Fruit fly (Drosophila melanogaster) whole organism, embryonic: ENCODE data around the gene Shmt.
A peak's percentile ranks its signal among the peaks of the same experiment; 100 is the strongest.

Experiments
- Blimp-1 ChIP-seq: fragments of 200-800 bp; sonication (Bioruptor generic); optimal IDR thresholded peaks from 3 replicates; lab custom pipeline; 2018; ENCODE audit warnings: missing biosample characterization, missing genetic modification characterization, mild to moderate bottlenecking, moderate library complexity, missing genetic modification reagents
- CG10267 ChIP-seq: fragments of 200-800 bp; sonication (Bioruptor generic); optimal IDR thresholded peaks from 2 replicates; lab custom pipeline; 2018; ENCODE audit warnings: missing biosample characterization, mild to moderate bottlenecking, missing genetic modification characterization, moderate library complexity
- CG10979 ChIP-seq: fragments of 200-800 bp; sonication (Bioruptor generic); optimal IDR thresholded peaks from 2 replicates; lab custom pipeline; 2018; ENCODE audit warnings: missing biosample characterization, mild to moderate bottlenecking, missing genetic modification characterization, moderate library complexity
- CG11504 ChIP-seq: fragments of 200-800 bp; sonication (Bioruptor generic); optimal IDR thresholded peaks from 3 replicates; lab custom pipeline; 2019; ENCODE audit warnings: missing biosample characterization, mild to moderate bottlenecking, missing genetic modification characterization, moderate library complexity
- CG12769 ChIP-seq: fragments of 200-800 bp; sonication (Bioruptor generic); optimal IDR thresholded peaks from 2 replicates; lab custom pipeline; 2019; ENCODE audit warnings: missing biosample characterization, mild to moderate bottlenecking, missing genetic modification characterization, moderate library complexity
- CG13624 ChIP-seq: fragments of 200-800 bp; sonication (Bioruptor generic); optimal IDR thresholded peaks from 2 replicates; lab custom pipeline; 2016; ENCODE audit warnings: missing biosample characterization, missing genetic modification characterization
- CG14710 ChIP-seq: fragments of 200-800 bp; sonication (Bioruptor generic); optimal IDR thresholded peaks from 3 replicates; lab custom pipeline; 2019; ENCODE audit warnings: missing biosample characterization, mild to moderate bottlenecking, missing genetic modification characterization, moderate library complexity
- CG1602 ChIP-seq: fragments of 200-800 bp; sonication (Bioruptor generic); optimal IDR thresholded peaks from 3 replicates; lab custom pipeline; 2016; ENCODE audit warnings: missing biosample characterization, missing genetic modification characterization
- CG17328 ChIP-seq: fragments of 200-800 bp; sonication (Bioruptor generic); IDR thresholded peaks from 2 replicates; pipeline ENCODE4 v1.3.6; 2022; ENCODE audit warnings: missing biosample characterization, missing genetic modification characterization
- CG17829 ChIP-seq: fragments of 200-800 bp; optimal IDR thresholded peaks from 2 replicates; lab custom pipeline; 2019; ENCODE audit warnings: missing biosample characterization, mild to moderate bottlenecking, missing genetic modification characterization, moderate library complexity
- CG18262 ChIP-seq: fragments of 200-800 bp; optimal IDR thresholded peaks from 3 replicates; lab custom pipeline; 2019; ENCODE audit warnings: missing biosample characterization, mild to moderate bottlenecking, missing genetic modification characterization, moderate library complexity
- CG2678 ChIP-seq: fragments of 200-800 bp; sonication (Bioruptor generic); optimal IDR thresholded peaks from 3 replicates; lab custom pipeline; 2019; ENCODE audit warnings: missing biosample characterization, mild to moderate bottlenecking, missing genetic modification characterization, moderate library complexity
- CG31365 ChIP-seq: fragments of 200-800 bp; sonication (Bioruptor generic); optimal IDR thresholded peaks from 2 replicates; lab custom pipeline; 2018; ENCODE audit warnings: missing biosample characterization, mild to moderate bottlenecking, missing genetic modification characterization
- CG31441 ChIP-seq: fragments of 200-800 bp; sonication (Bioruptor generic); IDR thresholded peaks from 2 replicates; pipeline ENCODE4 v1.3.6; 2022; ENCODE audit warnings: missing biosample characterization, missing genetic modification characterization
- CG4424 ChIP-seq: fragments of 200-800 bp; sonication (Bioruptor generic); optimal IDR thresholded peaks from 3 replicates; lab custom pipeline; 2016; ENCODE audit warnings: missing biosample characterization, missing genetic modification characterization
- CG7556 ChIP-seq: fragments of 200-800 bp; sonication (Bioruptor generic); optimal IDR thresholded peaks from 2 replicates; lab custom pipeline; 2017; ENCODE audit warnings: missing biosample characterization, mild to moderate bottlenecking, missing genetic modification characterization
- CG8924 ChIP-seq: fragments of 200-800 bp; optimal IDR thresholded peaks from 3 replicates; lab custom pipeline; 2019; ENCODE audit warnings: missing biosample characterization, mild to moderate bottlenecking, missing genetic modification characterization, moderate library complexity
- CG9817 ChIP-seq: fragments of 200-800 bp; sonication (Bioruptor generic); optimal IDR thresholded peaks from 2 replicates; lab custom pipeline; 2018; ENCODE audit warnings: missing biosample characterization, mild to moderate bottlenecking, missing genetic modification characterization, moderate library complexity
- D19A ChIP-seq: fragments of 200-800 bp; optimal IDR thresholded peaks from 3 replicates; lab custom pipeline; 2019; ENCODE audit warnings: missing biosample characterization, mild to moderate bottlenecking, missing genetic modification characterization, moderate library complexity
- Drgx ChIP-seq: fragments of 200-800 bp; sonication (Bioruptor generic); IDR thresholded peaks from 2 replicates; pipeline ENCODE4 v1.3.6; 2022; ENCODE audit warnings: missing biosample characterization, missing genetic modification characterization
- E2f2 ChIP-seq: fragments of 200-800 bp; sonication (Bioruptor generic); IDR thresholded peaks from 2 replicates; pipeline ENCODE4 v1.3.6; 2022; ENCODE audit warnings: missing biosample characterization, missing genetic modification characterization
- Gug ChIP-seq: fragments of 200-800 bp; sonication (Bioruptor generic); IDR thresholded peaks from 4 replicates; pipeline ENCODE4 v1.3.6; 2022; ENCODE audit warnings: missing biosample characterization, missing genetic modification characterization
- Med ChIP-seq: fragments of 200-800 bp; sonication (Bioruptor generic); peaks from one replicate; lab custom pipeline; 2016; ENCODE audit warnings: missing biosample characterization, missing genetic modification characterization, mild to moderate bottlenecking, inconsistent platforms, moderate library complexity
- NfI ChIP-seq: fragments of 200-800 bp; sonication (Bioruptor generic); optimal IDR thresholded peaks from 3 replicates; lab custom pipeline; 2018; ENCODE audit warnings: missing biosample characterization, mild to moderate bottlenecking, missing genetic modification characterization, moderate library complexity
- Ravus ChIP-seq: fragments of 200-800 bp; sonication (Bioruptor generic); IDR thresholded peaks from 2 replicates; pipeline ENCODE4 v1.3.6; 2022; ENCODE audit warnings: missing biosample characterization, missing genetic modification characterization
- Rfx ChIP-seq: fragments of 200-800 bp; sonication (Bioruptor generic); IDR thresholded peaks from 2 replicates; pipeline ENCODE4 v1.3.6; 2022; ENCODE audit warnings: missing biosample characterization, missing genetic modification characterization
- Six4 ChIP-seq: fragments of 200-800 bp; sonication (Bioruptor generic); optimal IDR thresholded peaks from 2 replicates; lab custom pipeline; 2016; ENCODE audit warnings: missing biosample characterization, missing genetic modification characterization
- btn ChIP-seq: fragments of 200-800 bp; sonication (Bioruptor generic); optimal IDR thresholded peaks from 2 replicates; lab custom pipeline; 2016; ENCODE audit warnings: missing biosample characterization, missing genetic modification characterization
- crp ChIP-seq, 2 experiments: fragments of 200-800 bp; sonication (Bioruptor generic); optimal IDR thresholded peaks; 2 replicates in 1 of 2; 3 replicates in 1 of 2; lab custom pipeline; 2017; ENCODE audit warnings: missing biosample characterization in 2 of 2, missing genetic modification characterization in 2 of 2, mild to moderate bottlenecking in 1 of 2, moderate library complexity in 1 of 2
- cwo ChIP-seq: fragments of 200-800 bp; sonication (Bioruptor generic); optimal IDR thresholded peaks from 3 replicates; lab custom pipeline; 2017; ENCODE audit warnings: missing biosample characterization, missing genetic modification characterization, mild to moderate bottlenecking, moderate library complexity, missing genetic modification reagents
- dmrt99B ChIP-seq: fragments of 200-800 bp; sonication (Bioruptor generic); optimal IDR thresholded peaks from 2 replicates; lab custom pipeline; 2018; ENCODE audit warnings: missing biosample characterization, mild to moderate bottlenecking, missing genetic modification characterization, moderate library complexity
- ems ChIP-seq: fragments of 200-800 bp; sonication (Bioruptor generic); optimal IDR thresholded peaks from 3 replicates; lab custom pipeline; 2016; ENCODE audit warnings: missing biosample characterization, missing genetic modification characterization
- eve ChIP-seq, 2 experiments: fragments of >200 bp; optimal IDR thresholded peaks; 2 replicates each; lab custom pipeline; 2017; ENCODE audit warnings: missing biosample characterization in 2 of 2, missing genetic modification characterization in 2 of 2
- hbn ChIP-seq: fragments of 200-800 bp; sonication (Bioruptor generic); IDR thresholded peaks from 2 replicates; pipeline ENCODE4 v1.3.6; 2022; ENCODE audit warnings: missing biosample characterization, missing genetic modification characterization; ENCODE audit not compliant: partially characterized antibody
- kni ChIP-seq: fragments of 200-800 bp; sonication (Bioruptor generic); optimal IDR thresholded peaks from 3 replicates; lab custom pipeline; 2017; ENCODE audit warnings: mild to moderate bottlenecking, missing biosample characterization, missing genetic modification reagents, missing genetic modification characterization
- lov ChIP-seq, 2 experiments: fragments of 200-800 bp in 1 of 2; fragments of >200 bp in 1 of 2; sonication (Bioruptor generic) in 1 of 2; IDR thresholded peaks in 1 of 2; optimal IDR thresholded peaks in 1 of 2; 2 replicates in 1 of 2; 3 replicates in 1 of 2; pipeline versions ENCODE4 v1.3.6 to Lab custom; 2017 to 2022; ENCODE audit warnings: missing biosample characterization in 1 of 2, missing genetic modification characterization in 1 of 2
- nmo ChIP-seq: fragments of 200-800 bp; sonication (Bioruptor generic); optimal IDR thresholded peaks from 2 replicates; lab custom pipeline; 2018; ENCODE audit warnings: missing biosample characterization, mild to moderate bottlenecking, missing genetic modification characterization, moderate library complexity
- peb ChIP-seq: fragments of 200-800 bp; sonication (Bioruptor generic); IDR thresholded peaks from 2 replicates; pipeline ENCODE4 v1.3.6; 2022; ENCODE audit warnings: missing biosample characterization, missing genetic modification characterization
- phol ChIP-seq: fragments of 200-800 bp; sonication (Bioruptor generic); optimal IDR thresholded peaks from 3 replicates; lab custom pipeline; 2018; ENCODE audit warnings: missing biosample characterization, mild to moderate bottlenecking, missing genetic modification characterization, moderate library complexity
- pros ChIP-seq: fragments of 200-800 bp; sonication (Bioruptor generic); optimal IDR thresholded peaks from 3 replicates; lab custom pipeline; 2019; ENCODE audit warnings: missing biosample characterization, mild to moderate bottlenecking, missing genetic modification characterization, moderate library complexity
- sens ChIP-seq: fragments of 200-800 bp; sonication (Bioruptor generic); peaks from one replicate; lab custom pipeline; 2016; ENCODE audit warnings: missing biosample characterization, missing genetic modification characterization
- sima ChIP-seq: fragments of 200-800 bp; sonication (Bioruptor generic); optimal IDR thresholded peaks from 2 replicates; lab custom pipeline; 2016; ENCODE audit warnings: missing biosample characterization, missing genetic modification characterization
- stwl ChIP-seq: fragments of 200-800 bp; sonication (Bioruptor generic); optimal IDR thresholded peaks from 3 replicates; lab custom pipeline; 2018; ENCODE audit warnings: missing biosample characterization, mild to moderate bottlenecking, missing genetic modification characterization, moderate library complexity
- toy ChIP-seq: fragments of 200-800 bp; sonication (Bioruptor generic); IDR thresholded peaks from 2 replicates; pipeline ENCODE4 v1.3.6; 2022; ENCODE audit warnings: missing biosample characterization, missing genetic modification characterization
- twi ChIP-seq: fragments of 200-800 bp; optimal IDR thresholded peaks from 2 replicates; lab custom pipeline; 2019; ENCODE audit warnings: missing biosample characterization, mild to moderate bottlenecking, missing genetic modification characterization, moderate library complexity
- vvl ChIP-seq: fragments of 200-800 bp; sonication (Bioruptor generic); IDR thresholded peaks from 2 replicates; pipeline ENCODE4 v1.3.6; 2022; ENCODE audit warnings: missing biosample characterization, missing genetic modification characterization
- wdn ChIP-seq: fragments of 200-800 bp; sonication (Bioruptor generic); IDR thresholded peaks from 2 replicates; pipeline ENCODE4 v1.3.6; 2022; ENCODE audit warnings: missing biosample characterization, missing genetic modification characterization

Gene Shmt

dm6 chrX:5894529-5895487 is 21.8 kb downstream of the Shmt start (continued):
- TF ChIP-seq CG17829 (tag; lab: Kevin White, UChicago) (peak; percentile 2), CG31365 (tag; lab: Kevin White, UChicago) (no peak), kni (GFP tag; lab: Kevin White, UChicago) (peak; percentile 38), Drgx (GFP tag; lab: Robert Waterston, UW) (0 out of 2 replicates have a peak, but pooled peaks have one; percentile 13), sens (GFP tag; lab: Kevin White, UChicago) (peak; percentile 2), Blimp-1 (GFP tag; lab: Kevin White, UChicago) (peak; percentile 17), NfI (GFP tag; lab: Kevin White, UChicago) (no peak), CG10267 (peak; percentile 6), D19A (tag; lab: Kevin White, UChicago) (peak; percentile 98), CG18262 (tag; lab: Kevin White, UChicago) (peak; percentile 27), Med (GFP tag; lab: Kevin White, UChicago) (peak; percentile 69), dmrt99B (tag; lab: Kevin White, UChicago) (peak; percentile 31), Rfx (GFP tag; lab: Robert Waterston, UW) (no peak), CG11504 (tag; lab: Kevin White, UChicago) (peak; percentile 40), CG1602 (GFP tag; lab: Kevin White, UChicago) (peak; percentile 9), cwo (GFP tag; lab: Kevin White, UChicago) (peak; percentile 11), CG13624 (GFP tag; lab: Kevin White, UChicago) (no peak), lov (optimal IDR thresholded peaks at IDR 0.05; lab: Kevin White, UChicago) (no peak), lov (GFP tag; IDR thresholded peaks at IDR 0.05; lab: Robert Waterston, UW) (no peak), E2f2 (GFP tag; lab: Robert Waterston, UW) (no peak), CG12769 (tag; lab: Kevin White, UChicago) (peak; percentile 31), stwl (tag; lab: Kevin White, UChicago) (peak; percentile 1), CG17328 (0 out of 2 replicates have a peak, but pooled peaks have one; percentile 14), crp (GFP tag; optimal IDR thresholded peaks at IDR 0.05; lab: Kevin White, UChicago) (peak in 1 of 2 experiments; percentile 32), Six4 (GFP tag; lab: Kevin White, UChicago) (no peak), toy (GFP tag; lab: Robert Waterston, UW) (no peak), Ravus (GFP tag; lab: Robert Waterston, UW) (no peak), CG14710 (tag; lab: Kevin White, UChicago) (peak; percentile 15), CG10979 (peak; percentile 30), btn (no peak), CG7556 (GFP tag; lab: Kevin White, UChicago) (peak; percentile 26), CG4424 (peak; percentile 18), sima (GFP tag; lab: Kevin White, UChicago) (no peak), wdn (peak; percentile 43; the same call in 1 of the 2 replicates), CG8924 (tag; lab: Kevin White, UChicago) (peak; percentile 31), CG31441 (GFP tag; lab: Robert Waterston, UW) (peak; percentile 36; the same call in 1 of the 2 replicates), peb (GFP tag; lab: Robert Waterston, UW) (no peak), vvl (GFP tag; lab: Robert Waterston, UW) (0 out of 2 replicates have a peak, but pooled peaks have one; percentile 20), CG2678 (peak; percentile 15), eve (GFP tag; optimal IDR thresholded peaks at IDR 0.05; lab: Kevin White, UChicago) (peak in 1 of 2 experiments; percentile 46), nmo (GFP tag; lab: Kevin White, UChicago) (peak; percentile 19), ems (GFP tag; lab: Kevin White, UChicago) (peak; percentile 7), hbn (no peak), CG9817 (tag; lab: Kevin White, UChicago) (peak; percentile 10), pros (peak; percentile 84), twi (tag; lab: Kevin White, UChicago) (peak; percentile 83), Gug (GFP tag; lab: Robert Waterston, UW) (peak; percentile 7; the same call in 1 of the 4 replicates), phol (tag; lab: Kevin White, UChicago) (peak; percentile 30)
